Worm (Caenorhabditis elegans): ENCODE results near the gene ran-1.
"Not testable (repeated sequence)": the region's sequence is repeated elsewhere in the genome, so short reads cannot be mapped to it uniquely, and the experiment has no call there.

ran-1 gene

ce11 chrIII:10759050-10760023 lies 11.8 kb upstream of the ran-1 start, which contains the start of gene tasp-1 (continued):
- TF ChIP-seq pax-3 (tag; optimal IDR thresholded peaks at IDR 0.05) = peak; percentile 100

- TF ChIP-seq irx-1 (tag; optimal IDR thresholded peaks at IDR 0.05) (no peak), elt-3 (tag; optimal IDR thresholded peaks at IDR 0.05) (no peak), ceh-8 (GFP tag; optimal IDR thresholded peaks at IDR 0.05) (no peak), swsn-7 (tag; optimal IDR thresholded peaks at IDR 0.05) (no peak), nhr-19 (GFP tag; conservative IDR thresholded peaks at IDR 0.05) (no peak), nhr-12 (tag; optimal IDR thresholded peaks at IDR 0.05) (no peak)
Measured at ce11 chrIII:10758422-10758821, 10.9 kb upstream of the ran-1 start, which contains the start of gene K01G5.10. TSS of gene K01G5.10 (minus strand) at chrIII:10758522.

- TF ChIP-seq irx-1 (tag; optimal IDR thresholded peaks at IDR 0.05) (no peak), nhr-77 (tag; optimal IDR thresholded peaks at IDR 0.05) (no peak), zag-1 (tag; optimal IDR thresholded peaks at IDR 0.05) (no peak), ceh-82 (tag; optimal IDR thresholded peaks at IDR 0.05) (no peak), ceh-63 (GFP tag; optimal IDR thresholded peaks at IDR 0.05) (no peak), sup-37 (GFP tag; optimal IDR thresholded peaks at IDR 0.05) (no peak), dsc-1 (tag; optimal IDR thresholded peaks at IDR 0.05) (no peak), aha-1 (tag; optimal IDR thresholded peaks at IDR 0.05) (no peak)
Measured at ce11 chrIII:10757540-10757939, 10.0 kb upstream of the ran-1 start, which contains the start of gene rnf-113. TSS of gene rnf-113 (minus strand) at chrIII:10757640.

- TF ChIP-seq Y116A8C.19 (tag; optimal IDR thresholded peaks at IDR 0.05; ENCODE audit: borderline replicate concordance) = no peak
- TF ChIP-seq hlh-4 (tag; optimal IDR thresholded peaks at IDR 0.05) = no peak
- no peak for TF ChIP-seq nhr-77 (tag; optimal IDR thresholded peaks at IDR 0.05)
- TF ChIP-seq efl-1 (optimal IDR thresholded peaks at IDR 0.05) = no peak
- peak in 1 of 2 experiments; percentile 93 for TF ChIP-seq efl-1 (GFP tag; optimal IDR thresholded peaks at IDR 0.05 in 1 of 2)
- TF ChIP-seq zag-1 (tag; optimal IDR thresholded peaks at IDR 0.05) = no peak
- TF ChIP-seq fkh-4 (tag; optimal IDR thresholded peaks at IDR 0.05; ENCODE audit: borderline replicate concordance) = no peak
- no peak for TF ChIP-seq pax-3 (tag; optimal IDR thresholded peaks at IDR 0.05)
- no peak for TF ChIP-seq vab-15 (tag; optimal IDR thresholded peaks at IDR 0.05)
- TF ChIP-seq ceh-63 (GFP tag; optimal IDR thresholded peaks at IDR 0.05) = no peak
Measured at ce11 chrIII:10755480-10756066, 8.0 kb upstream of the ran-1 start, which contains the start of gene hpl-2. TSS of gene hpl-2 (minus strand) at chrIII:10755530.

- TF ChIP-seq efl-1 (optimal IDR thresholded peaks at IDR 0.05) = no peak
- TF ChIP-seq efl-1 (GFP tag; optimal IDR thresholded peaks at IDR 0.05 in 1 of 2) = peak in 1 of 2 experiments; percentile 95
- no peak for TF ChIP-seq mep-1 (tag; optimal IDR thresholded peaks at IDR 0.05)
Measured at ce11 chrIII:10754379-10754778, 6.9 kb upstream of the ran-1 start.

- TF ChIP-seq snpc-4 (tag; optimal IDR thresholded peaks at IDR 0.05); C34B4.2 (tag; optimal IDR thresholded peaks at IDR 0.05); hlh-17 (GFP tag; optimal IDR thresholded peaks at IDR 0.05; ENCODE audit: borderline replicate concordance): not testable (repeated sequence)
Measured at ce11 chrIII:10750043-10750442, 2.5 kb upstream of the ran-1 start, which contains the start of gene enu-3.6. TSS of gene enu-3.6 (plus strand) at chrIII:10750434.

- TF ChIP-seq efl-1 (optimal IDR thresholded peaks at IDR 0.05) (no peak), efl-1 (GFP tag; optimal IDR thresholded peaks at IDR 0.05 in 1 of 2) (peak in 1 of 2 experiments; percentile 12), nhr-71 (tag; optimal IDR thresholded peaks at IDR 0.05) (peak; percentile 23), nhr-85 (tag) (peak; percentile 62), lsy-2 (tag; optimal IDR thresholded peaks at IDR 0.05) (peak in 1 of 2 experiments; percentile 1), nhr-11 (tag; optimal IDR thresholded peaks at IDR 0.05) (no peak), alr-1 (tag; optimal IDR thresholded peaks at IDR 0.05; ENCODE audit: borderline replicate concordance) (no peak), aly-2 (tag; optimal IDR thresholded peaks at IDR 0.05) (peak; percentile 50)
Measured at ce11 chrIII:10746406-10746807, 1.1 kb downstream of the ran-1 start.
